Worm (Caenorhabditis elegans) whole organism, L4 larva: ENCODE results near the gene hap-1.

Experiments used
- F44E2.7 ChIP-seq: fragments of 200-800 bp; sonication (Bioruptor generic); IDR thresholded peaks from 2 replicates; pipeline ENCODE4 v2.1.2; 2022; ENCODE audit warnings: missing genetic modification characterization, missing compliant biosample characterization
- F49E8.2 ChIP-seq: sonication (generic microtip); optimal IDR thresholded peaks from 2 replicates; lab custom pipeline; 2016; ENCODE audit warnings: missing compliant biosample characterization, mild to moderate bottlenecking, missing genetic modification characterization, borderline replicate concordance
- T20F7.1 ChIP-seq: fragments of 200-800 bp; sonication (Bioruptor generic); optimal IDR thresholded peaks from 2 replicates; lab custom pipeline; 2018; ENCODE audit warnings: mild to moderate bottlenecking, missing genetic modification characterization, missing compliant biosample characterization
- arid-1 ChIP-seq: fragments of 200-800 bp; sonication (Bioruptor generic); conservative IDR thresholded peaks from 2 replicates; pipeline ENCODE4 v1.3.6; 2022; ENCODE audit warnings: missing genetic modification reagents, missing genetic modification characterization, missing compliant biosample characterization
- ceh-20 ChIP-seq: fragments of 200-800 bp; sonication (Bioruptor generic); IDR thresholded peaks from 2 replicates; pipeline ENCODE4 v1.3.6; 2022; ENCODE audit warnings: missing genetic modification reagents, missing genetic modification characterization, missing compliant biosample characterization
- ceh-44 ChIP-seq: fragments of 200-800 bp; sonication (Bioruptor generic); IDR thresholded peaks from 2 replicates; pipeline ENCODE4 v1.3.6; 2022; ENCODE audit warnings: missing genetic modification reagents, missing genetic modification characterization, missing compliant biosample characterization
- daf-16 ChIP-seq, 3 experiments: sonication (generic microtip); optimal IDR thresholded peaks; 2 replicates each; lab custom pipeline; 2016 to 2017; ENCODE audit warnings: missing genetic modification characterization in 3 of 3, missing genetic modification reagents in 3 of 3, mild to moderate bottlenecking in 2 of 3, missing compliant biosample characterization in 2 of 3, missing biosample characterization in 1 of 3, moderate library complexity in 1 of 3
- daf-8 ChIP-seq: fragments of 200-800 bp; sonication (Bioruptor generic); IDR thresholded peaks from 2 replicates; pipeline ENCODE4 v1.3.6; 2022; ENCODE audit warnings: missing genetic modification characterization, missing compliant biosample characterization
- dpl-1 ChIP-seq: fragments of 150-350 bp; optimal IDR thresholded peaks from 2 replicates; lab custom pipeline; 2014; ENCODE audit warnings: missing biosample characterization, missing genetic modification reagents, missing genetic modification characterization
- dve-1 ChIP-seq: sonication (generic microtip); optimal IDR thresholded peaks from 2 replicates; lab custom pipeline; 2017; ENCODE audit warnings: antibody characterized with exemption, mild to moderate bottlenecking, missing genetic modification characterization, missing compliant biosample characterization; ENCODE audit not compliant: insufficient read depth
- egl-27 ChIP-seq: sonication (generic microtip); optimal IDR thresholded peaks from 3 replicates; lab custom pipeline; 2017; ENCODE audit warnings: missing biosample characterization, missing genetic modification reagents, missing genetic modification characterization
- egl-43 ChIP-seq: fragments of 200-800 bp; sonication (Bioruptor generic); IDR thresholded peaks from 2 replicates; pipeline ENCODE4 v1.3.6; 2022; ENCODE audit warnings: missing genetic modification reagents, missing genetic modification characterization, missing compliant biosample characterization
- gei-8 ChIP-seq: fragments of 200-800 bp; sonication (Bioruptor generic); optimal IDR thresholded peaks from 2 replicates; lab custom pipeline; 2018; ENCODE audit warnings: mild to moderate bottlenecking, missing genetic modification characterization, missing compliant biosample characterization
- hlh-11 ChIP-seq: fragments of 200-800 bp; sonication (Bioruptor generic); optimal IDR thresholded peaks from 2 replicates; lab custom pipeline; 2018; ENCODE audit warnings: mild to moderate bottlenecking, missing genetic modification characterization, missing compliant biosample characterization
- hlh-30 ChIP-seq: sonication (generic microtip); optimal IDR thresholded peaks from 2 replicates; lab custom pipeline; 2017; ENCODE audit warnings: antibody characterized with exemption, mild to moderate bottlenecking, missing genetic modification characterization, missing compliant biosample characterization; ENCODE audit not compliant: insufficient read depth
- hmg-1.1 ChIP-seq: fragments of 200-800 bp; sonication (Bioruptor generic); IDR thresholded peaks from 2 replicates; pipeline ENCODE4 v1.3.6; 2022; ENCODE audit warnings: missing genetic modification reagents, missing genetic modification characterization, missing compliant biosample characterization
- lin-15B ChIP-seq: fragments of 150-350 bp; sonication (generic microtip); optimal IDR thresholded peaks from 3 replicates; lab custom pipeline; 2014; ENCODE audit warnings: missing biosample characterization, missing genetic modification characterization
- lin-38 ChIP-seq: fragments of 200-800 bp; sonication (Bioruptor generic); IDR thresholded peaks from 2 replicates; pipeline ENCODE4 v1.3.6; 2022; ENCODE audit warnings: missing genetic modification reagents, missing genetic modification characterization, missing compliant biosample characterization
- lir-3 ChIP-seq: sonication (generic microtip); optimal IDR thresholded peaks from 2 replicates; lab custom pipeline; 2016; ENCODE audit warnings: mild to moderate bottlenecking, missing genetic modification characterization, missing compliant biosample characterization
- madf-5 ChIP-seq, 2 experiments: fragments of 200-800 bp; sonication (Bioruptor generic); IDR thresholded peaks; 2 replicates each; pipeline ENCODE4 v1.3.6; 2022; ENCODE audit warnings: missing compliant biosample characterization in 2 of 2, missing genetic modification characterization in 2 of 2
- madf-9 ChIP-seq: fragments of 200-800 bp; sonication (Bioruptor generic); conservative IDR thresholded peaks from 2 replicates; pipeline ENCODE4 v1.3.6; 2022; ENCODE audit warnings: missing genetic modification reagents, missing genetic modification characterization, missing compliant biosample characterization
- mdl-1 ChIP-seq, 2 experiments: fragments of 150-350 bp in 1 of 2; sonication (generic microtip) in 1 of 2; optimal IDR thresholded peaks; 2 replicates each; lab custom pipeline; 2014 to 2017; ENCODE audit warnings: missing biosample characterization in 2 of 2, missing genetic modification characterization in 2 of 2
- mep-1 ChIP-seq: fragments of 150-350 bp; sonication (generic microtip); optimal IDR thresholded peaks from 3 replicates; lab custom pipeline; 2014; ENCODE audit warnings: missing biosample characterization, missing genetic modification characterization
- nhr-28 ChIP-seq: fragments of 150-350 bp; optimal IDR thresholded peaks from 2 replicates; lab custom pipeline; 2014; ENCODE audit warnings: missing biosample characterization, missing genetic modification characterization
- nhr-76 ChIP-seq: fragments of 150-350 bp; optimal IDR thresholded peaks from 2 replicates; lab custom pipeline; 2014; ENCODE audit warnings: missing biosample characterization, missing genetic modification characterization
- nhr-77 ChIP-seq: fragments of 150-350 bp; optimal IDR thresholded peaks from 2 replicates; lab custom pipeline; 2014; ENCODE audit warnings: missing biosample characterization, missing genetic modification characterization
- php-3 ChIP-seq: fragments of 200-800 bp; sonication (Bioruptor generic); IDR thresholded peaks from 2 replicates; pipeline ENCODE4 v1.3.6; 2022; ENCODE audit warnings: missing genetic modification reagents, missing genetic modification characterization, missing compliant biosample characterization
- pqm-1 ChIP-seq: sonication (generic microtip); optimal IDR thresholded peaks from 2 replicates; lab custom pipeline; 2017; ENCODE audit warnings: missing biosample characterization, missing genetic modification characterization
- saeg-2 ChIP-seq: fragments of 200-800 bp; sonication (Bioruptor generic); IDR thresholded peaks from 2 replicates; pipeline ENCODE4 v1.3.6; 2022; ENCODE audit warnings: missing genetic modification reagents, missing genetic modification characterization, missing compliant biosample characterization
- set-16 ChIP-seq: fragments of 200-800 bp; sonication (Bioruptor generic); IDR thresholded peaks from 2 replicates; pipeline ENCODE4 v1.3.6; 2022; ENCODE audit warnings: missing genetic modification reagents, missing genetic modification characterization, missing compliant biosample characterization
- tra-1 ChIP-seq: fragments of 200-800 bp; sonication (Bioruptor generic); IDR thresholded peaks from 2 replicates; pipeline ENCODE4 v1.3.6; 2022; ENCODE audit warnings: missing genetic modification reagents, missing genetic modification characterization, missing compliant biosample characterization
- unc-39 ChIP-seq: sonication (generic microtip); optimal IDR thresholded peaks from 2 replicates; lab custom pipeline; 2017; ENCODE audit warnings: missing biosample characterization, missing genetic modification characterization
- unc-62 ChIP-seq, 3 experiments: fragments of 150-350 bp in 1 of 3; sonication (generic microtip); optimal IDR thresholded peaks in 2 of 3; peaks in 1 of 3; 1 replicate in 1 of 3; 2 replicates in 2 of 3; lab custom pipeline; 2014 to 2017; ENCODE audit warnings: missing biosample characterization in 3 of 3, missing genetic modification characterization in 3 of 3, missing genetic modification reagents in 3 of 3, missing genotype in 1 of 3
- vab-7 ChIP-seq: fragments of 200-800 bp; sonication (Bioruptor generic); IDR thresholded peaks from 2 replicates; pipeline ENCODE4 v1.3.6; 2022; ENCODE audit warnings: missing genetic modification reagents, missing genetic modification characterization, missing compliant biosample characterization
- zfp-2 ChIP-seq: sonication (generic microtip); optimal IDR thresholded peaks from 2 replicates; lab custom pipeline; 2016; ENCODE audit warnings: mild to moderate bottlenecking, missing genetic modification characterization, missing compliant biosample characterization
- zfp-3 ChIP-seq: fragments of 200-800 bp; sonication (Bioruptor generic); conservative IDR thresholded peaks from 2 replicates; pipeline ENCODE4 v1.3.6; 2022; ENCODE audit warnings: missing genetic modification reagents, missing genetic modification characterization, missing compliant biosample characterization
- zip-2 ChIP-seq: fragments of 150-350 bp; optimal IDR thresholded peaks from 2 replicates; lab custom pipeline; 2014; ENCODE audit warnings: missing biosample characterization, missing genetic modification characterization
- ztf-11 ChIP-seq: fragments of 150-350 bp; optimal IDR thresholded peaks from 2 replicates; lab custom pipeline; 2014; ENCODE audit warnings: missing biosample characterization, missing genetic modification characterization

The hap-1 gene

ce11 chrIII:5267217-5267906 lies 3.6 kb downstream of the hap-1 start, which contains the start of gene ZC395.5:
TSS of gene ZC395.5 (plus strand) at chrIII:5267848.
- TF ChIP-seq zfp-3 (GFP tag; lab: Robert Waterston, UW), result no peak
- TF ChIP-seq zfp-2, result no peak
- TF ChIP-seq dpl-1 (GFP tag; lab: Kevin White, UChicago), result no peak
- peak; percentile 81 for TF ChIP-seq dve-1
- TF ChIP-seq ztf-11, result no peak
- TF ChIP-seq hmg-1.1 (GFP tag; lab: Robert Waterston, UW), result no peak
- no peak for TF ChIP-seq F49E8.2 (tag; lab: Kevin White, UChicago)
- no peak for TF ChIP-seq set-16
- no peak for TF ChIP-seq daf-8 (GFP tag; lab: Robert Waterston, UW)
- no peak for TF ChIP-seq hlh-30
- peak; percentile 54 for TF ChIP-seq pqm-1
- no peak for TF ChIP-seq madf-5 (GFP tag; IDR thresholded peaks at IDR 0.05; lab: Robert Waterston, UW)
- no peak for TF ChIP-seq gei-8 (GFP tag; lab: Kevin White, UChicago)
- TF ChIP-seq php-3, result 0 out of 2 replicates have a peak, but pooled peaks have one; percentile 44
- TF ChIP-seq egl-43 (GFP tag; lab: Robert Waterston, UW), result no peak
- no peak for TF ChIP-seq arid-1
- no peak for TF ChIP-seq vab-7 (GFP tag; lab: Robert Waterston, UW)
- TF ChIP-seq T20F7.1 (GFP tag; lab: Kevin White, UChicago), result peak; percentile 10
- TF ChIP-seq nhr-28 (tag; lab: Kevin White, UChicago), result peak; percentile 12
- TF ChIP-seq ceh-44, result no peak
- TF ChIP-seq nhr-76 (tag; lab: Kevin White, UChicago), result no peak
- TF ChIP-seq unc-62 (GFP tag; optimal IDR thresholded peaks at IDR 0.05 in 1 of 2; lab: Kevin White, UChicago), result peak in 1 of 2 experiments; percentile 86
- TF ChIP-seq unc-62 (tag; optimal IDR thresholded peaks at IDR 0.05; lab: Kevin White, UChicago), result no peak
- TF ChIP-seq lin-15B (tag; lab: Kevin White, UChicago), result no peak
- TF ChIP-seq daf-16 (GFP tag; optimal IDR thresholded peaks at IDR 0.05; lab: Kevin White, UChicago), result no peak
- TF ChIP-seq daf-16 (tag; optimal IDR thresholded peaks at IDR 0.05; lab: Kevin White, UChicago), result peak; percentile 96
- no peak for TF ChIP-seq unc-39 (tag; lab: Kevin White, UChicago)
- TF ChIP-seq madf-9 (GFP tag; lab: Robert Waterston, UW), result no peak
- no peak for TF ChIP-seq lin-38 (GFP tag; lab: Robert Waterston, UW)
- TF ChIP-seq hlh-11 (tag; lab: Kevin White, UChicago), result peak; percentile 23
- TF ChIP-seq F44E2.7 (GFP tag; lab: Robert Waterston, UW), result no peak
- peak in 1 of 2 experiments; percentile 27 for TF ChIP-seq mdl-1 (tag; optimal IDR thresholded peaks at IDR 0.05; lab: Kevin White, UChicago)
- TF ChIP-seq lir-3 (tag; lab: Kevin White, UChicago), result no peak
- no peak for TF ChIP-seq zip-2 (tag; lab: Kevin White, UChicago)
- TF ChIP-seq tra-1 (GFP tag; lab: Robert Waterston, UW), result no peak
- no peak for TF ChIP-seq egl-27 (tag; lab: Kevin White, UChicago)
- no peak for TF ChIP-seq saeg-2 (GFP tag; lab: Robert Waterston, UW)

ce11 chrIII:5268486-5268885 lies 4.7 kb downstream of the hap-1 start:
- TF ChIP-seq mep-1, result peak; percentile 38
- no peak for TF ChIP-seq ceh-44
- no peak for TF ChIP-seq ceh-20 (GFP tag; lab: Robert Waterston, UW)
- no peak for TF ChIP-seq daf-16 (GFP tag; optimal IDR thresholded peaks at IDR 0.05; lab: Kevin White, UChicago)
- TF ChIP-seq daf-16 (tag; optimal IDR thresholded peaks at IDR 0.05; lab: Kevin White, UChicago), result peak; percentile 64
- TF ChIP-seq vab-7 (GFP tag; lab: Robert Waterston, UW), result no peak
- TF ChIP-seq dve-1, result peak; percentile 62
- peak; percentile 83 for TF ChIP-seq nhr-77 (tag; lab: Kevin White, UChicago)
